Worm (Caenorhabditis elegans): ENCODE results near the gene ZK370.4.

ce11 chrIII:8771162-8771561 is 40.0 kb upstream of the ZK370.4 start, which contains the start of gene K02D10.2:
- TF ChIP-seq pqm-1 (tag; optimal IDR thresholded peaks at IDR 0.05): no peak
- TF ChIP-seq ztf-11 (tag; optimal IDR thresholded peaks at IDR 0.05): no peak
- no peak for TF ChIP-seq ama-1 (optimal IDR thresholded peaks at IDR 0.05)
- TF ChIP-seq nhr-11 (tag; optimal IDR thresholded peaks at IDR 0.05): no peak
- no peak for TF ChIP-seq sox-4 (tag; optimal IDR thresholded peaks at IDR 0.05)
- TF ChIP-seq snpc-4 (tag; optimal IDR thresholded peaks at IDR 0.05): no peak

Measured in whole organism, L1 larva.